Worm (Caenorhabditis elegans): ENCODE data around the gene T25B9.3.
A peak's percentile ranks its signal among the peaks of the same experiment; 100 is the strongest.

Gene T25B9.3

DNA sequence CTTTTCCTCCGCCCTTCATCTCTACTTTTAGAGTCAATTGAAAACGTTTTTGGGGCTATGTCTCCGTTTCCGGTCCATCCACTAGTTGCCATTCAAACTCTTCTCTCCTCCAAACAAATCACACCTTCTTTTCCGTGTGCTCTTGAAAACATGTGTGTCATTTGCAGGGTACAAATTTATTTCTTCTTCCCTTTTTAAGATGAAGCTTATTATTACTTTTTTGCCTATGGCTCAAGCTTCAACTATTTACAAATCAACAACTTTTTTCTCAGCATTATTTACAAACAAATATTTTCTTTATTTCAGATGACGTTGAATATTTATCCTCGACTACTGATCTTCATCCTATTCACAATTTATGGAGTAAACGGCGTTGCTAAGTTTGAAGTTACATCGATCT, at the start of gene T25B9.3:
TSS of gene T25B9.3 (plus strand) at position 301 of the 400 bp plus-strand sequence.
- TF ChIP-seq ceh-43 (GFP tag; optimal IDR thresholded peaks at IDR 0.05) = no peak

DNA sequence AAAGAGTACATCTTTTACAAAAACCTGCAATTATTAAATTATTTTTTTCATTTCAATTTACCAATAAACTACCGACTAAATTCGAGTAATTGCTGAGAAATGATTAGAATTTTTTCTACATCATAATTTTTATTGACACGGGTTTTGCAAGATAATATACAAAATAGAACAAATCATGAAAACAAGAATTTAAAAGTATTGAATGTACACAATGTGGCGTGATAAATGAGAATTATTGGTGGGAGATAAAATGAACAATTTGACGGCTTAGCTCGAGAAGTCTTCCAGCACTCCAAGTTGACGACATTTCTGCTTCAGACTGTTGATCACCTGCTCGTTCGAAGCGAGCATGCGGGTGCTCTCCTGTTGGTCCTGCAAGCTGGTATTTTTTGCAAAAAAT, 49.4 kb upstream of the T25B9.3 start, which contains the start of gene R102.4:
TSS of gene R102.4 (minus strand) at position 101 of the 400 bp plus-strand sequence.
- TF ChIP-seq ceh-39 (tag; optimal IDR thresholded peaks at IDR 0.05) (no peak), ces-1 (GFP tag; optimal IDR thresholded peaks at IDR 0.05) (no peak), nhr-76 (tag; optimal IDR thresholded peaks at IDR 0.05) (no peak), lsy-2 (tag; optimal IDR thresholded peaks at IDR 0.05) (no peak), elt-1 (tag; optimal IDR thresholded peaks at IDR 0.05; ENCODE audit: borderline replicate concordance, insufficient read depth) (no peak), nhr-237 (tag; optimal IDR thresholded peaks at IDR 0.05) (no peak)

DNA sequence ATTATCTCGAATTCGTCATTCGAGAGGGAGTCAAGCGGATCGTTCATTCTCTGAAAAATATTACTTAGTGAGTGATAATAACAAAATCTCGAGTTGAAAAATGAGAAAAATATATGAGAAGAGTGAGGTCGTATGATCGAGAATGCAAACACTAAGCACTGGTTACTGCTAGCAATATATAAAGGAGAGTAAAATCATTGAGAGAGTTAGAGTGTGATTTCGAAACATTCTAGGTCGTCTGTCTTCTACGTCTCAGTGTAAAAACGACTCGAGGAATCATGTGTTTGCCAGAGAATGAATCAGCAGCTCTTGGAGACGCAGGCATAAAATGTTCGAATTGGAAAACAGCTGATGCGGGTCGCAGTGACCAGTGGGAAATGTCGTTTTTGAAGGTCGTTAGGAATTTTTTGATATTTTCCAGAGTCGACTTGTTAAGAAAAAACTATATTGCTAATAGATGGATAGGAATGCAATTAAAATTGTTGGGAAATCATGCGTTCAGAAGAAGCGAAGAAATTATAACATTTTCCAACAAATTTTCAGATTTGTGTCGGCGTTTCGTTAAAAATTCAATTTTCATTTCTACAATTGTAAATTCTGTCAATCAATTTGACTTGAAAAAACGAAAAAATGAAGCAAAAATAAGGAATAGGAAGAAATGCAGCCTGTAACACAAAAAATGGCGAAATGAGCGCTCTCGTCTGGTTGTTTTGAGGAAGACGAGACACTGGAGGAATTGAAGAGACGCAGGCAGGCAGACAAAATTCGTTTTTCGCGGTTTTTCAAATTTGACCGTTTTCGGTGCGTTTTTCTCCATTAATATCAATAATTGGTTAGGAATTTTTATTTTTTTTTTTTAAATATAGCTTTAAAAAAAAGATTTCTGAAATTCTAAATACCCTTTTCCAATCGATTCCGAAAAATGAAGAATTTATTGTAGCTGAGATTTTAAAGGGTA, 47.3 kb upstream of the T25B9.3 start, which contains the start of gene allo-1:
TSS of gene allo-1 (minus strand) at position 51 of the 958 bp plus-strand sequence.
- TF ChIP-seq mls-2 (tag; optimal IDR thresholded peaks at IDR 0.05) (no peak), hlh-1 (tag; optimal IDR thresholded peaks at IDR 0.05) (peak; percentile 95), M03D4.4 (tag; optimal IDR thresholded peaks at IDR 0.05) (no peak), snpc-4 (tag; optimal IDR thresholded peaks at IDR 0.05) (no peak), nhr-237 (tag; optimal IDR thresholded peaks at IDR 0.05) (no peak), lsy-2 (tag; optimal IDR thresholded peaks at IDR 0.05) (peak; percentile 10), nhr-28 (tag; optimal IDR thresholded peaks at IDR 0.05) (no peak), nhr-12 (tag; optimal IDR thresholded peaks at IDR 0.05) (no peak), tbx-8 (GFP tag; optimal IDR thresholded peaks at IDR 0.05) (no peak), zip-8 (tag; optimal IDR thresholded peaks at IDR 0.05) (no peak)

DNA sequence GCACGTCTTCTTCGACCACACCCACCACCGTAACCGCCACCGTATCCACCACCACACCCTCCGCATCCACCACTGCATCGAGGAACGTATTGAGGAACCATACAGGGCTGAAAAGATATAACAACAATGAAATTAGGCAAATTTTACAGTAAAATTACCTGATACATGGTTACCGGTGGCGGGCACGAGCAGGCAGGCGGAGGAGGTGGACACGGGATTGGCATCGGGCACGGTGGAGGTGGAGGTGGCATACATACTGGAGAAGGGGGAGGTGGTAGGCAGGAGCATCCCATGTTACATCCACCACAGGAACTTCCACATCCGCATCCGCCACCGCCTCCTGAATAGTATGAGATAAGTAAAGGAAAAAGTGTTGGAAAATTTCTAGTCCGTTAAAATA, 46.1 kb upstream of the T25B9.3 start:
- TF ChIP-seq elt-1 (tag; optimal IDR thresholded peaks at IDR 0.05; ENCODE audit: borderline replicate concordance, insufficient read depth) (no peak), ham-2 (GFP tag; optimal IDR thresholded peaks at IDR 0.05) (no peak), ceh-43 (GFP tag; optimal IDR thresholded peaks at IDR 0.05) (no peak), ces-1 (GFP tag; optimal IDR thresholded peaks at IDR 0.05) (no peak), unc-39 (tag; optimal IDR thresholded peaks at IDR 0.05) (no peak), mep-1 (tag; optimal IDR thresholded peaks at IDR 0.05) (no peak), mab-5 (tag; optimal IDR thresholded peaks at IDR 0.05) (no peak), elt-3 (tag; optimal IDR thresholded peaks at IDR 0.05) (no peak), ceh-39 (tag; optimal IDR thresholded peaks at IDR 0.05) (no peak), ztf-11 (tag; optimal IDR thresholded peaks at IDR 0.05) (no peak)

DNA sequence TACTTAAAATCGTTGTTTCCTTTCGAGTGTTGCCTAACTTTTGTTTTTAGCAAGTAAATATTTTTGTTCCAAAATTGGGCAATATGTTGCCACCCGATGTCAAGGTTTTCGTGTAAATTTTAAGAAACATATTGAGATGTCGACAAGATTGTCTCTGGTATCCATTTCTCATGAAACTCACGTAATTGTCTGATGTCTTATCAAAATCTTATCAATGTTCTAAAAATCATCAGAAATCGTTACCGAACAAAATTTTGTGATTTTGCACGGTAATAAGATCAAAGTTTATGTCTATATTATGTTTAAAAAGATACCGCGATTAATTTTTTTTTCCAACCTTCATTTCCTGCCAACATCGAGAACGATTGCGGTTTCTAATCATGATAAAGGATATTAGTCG, 45.6 kb upstream of the T25B9.3 start:
- no peak for TF ChIP-seq mls-2 (tag; optimal IDR thresholded peaks at IDR 0.05)
- no peak for TF ChIP-seq snpc-4 (tag; optimal IDR thresholded peaks at IDR 0.05)
- TF ChIP-seq sem-2 (GFP tag; optimal IDR thresholded peaks at IDR 0.05) = no peak
- no peak for TF ChIP-seq ceh-43 (GFP tag; optimal IDR thresholded peaks at IDR 0.05)
- TF ChIP-seq nhr-12 (tag; optimal IDR thresholded peaks at IDR 0.05) = no peak
- TF ChIP-seq ham-2 (GFP tag; optimal IDR thresholded peaks at IDR 0.05) = no peak
- TF ChIP-seq tbx-8 (GFP tag; optimal IDR thresholded peaks at IDR 0.05) = no peak
- TF ChIP-seq flh-1 (GFP tag; optimal IDR thresholded peaks at IDR 0.05) = no peak
- no peak for TF ChIP-seq blmp-1 (tag; optimal IDR thresholded peaks at IDR 0.05)
- no peak for TF ChIP-seq lsy-2 (tag; optimal IDR thresholded peaks at IDR 0.05)
- TF ChIP-seq elt-1 (tag; optimal IDR thresholded peaks at IDR 0.05; ENCODE audit: borderline replicate concordance, insufficient read depth) = no peak

DNA sequence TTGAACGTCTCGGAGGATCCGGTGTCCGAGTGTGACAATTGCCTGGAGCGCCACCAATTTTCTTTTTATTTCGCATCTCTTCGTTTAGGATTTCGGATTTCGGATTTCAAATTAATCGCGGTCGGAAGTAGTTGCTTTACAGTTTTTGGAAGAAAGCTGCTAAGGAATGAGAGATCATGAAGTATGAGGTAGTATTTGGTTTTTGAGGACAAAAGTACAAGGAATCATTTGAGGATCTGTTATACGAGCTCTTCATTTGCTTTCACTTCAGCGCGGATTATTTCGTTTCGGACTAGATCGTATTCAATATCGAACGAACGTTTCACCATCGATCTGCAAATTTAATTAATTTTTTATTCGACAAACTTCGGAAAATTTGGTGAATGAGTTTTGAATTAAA, 44.9 kb upstream of the T25B9.3 start, which contains the start of gene R102.11:
TSS of gene R102.11 (minus strand) at position 101 of the 400 bp plus-strand sequence.
- no peak for TF ChIP-seq ztf-11 (tag; optimal IDR thresholded peaks at IDR 0.05)
- no peak for TF ChIP-seq pha-4 (tag; optimal IDR thresholded peaks at IDR 0.05)
- no peak for TF ChIP-seq ceh-43 (GFP tag; optimal IDR thresholded peaks at IDR 0.05)
- no peak for TF ChIP-seq ceh-39 (tag; optimal IDR thresholded peaks at IDR 0.05)
- TF ChIP-seq drap-1 (GFP tag; optimal IDR thresholded peaks at IDR 0.05) = no peak
- TF ChIP-seq ces-1 (GFP tag; optimal IDR thresholded peaks at IDR 0.05) = no peak
- TF ChIP-seq snpc-4 (tag; optimal IDR thresholded peaks at IDR 0.05) = no peak
- TF ChIP-seq sptf-1 (tag; optimal IDR thresholded peaks at IDR 0.05) = no peak
- no peak for TF ChIP-seq ham-2 (GFP tag; optimal IDR thresholded peaks at IDR 0.05)
- no peak for TF ChIP-seq nhr-12 (tag; optimal IDR thresholded peaks at IDR 0.05)
- no peak for TF ChIP-seq mab-5 (tag; optimal IDR thresholded peaks at IDR 0.05)
- no peak for TF ChIP-seq bed-3 (GFP tag; optimal IDR thresholded peaks at IDR 0.05)
- TF ChIP-seq nhr-237 (tag; optimal IDR thresholded peaks at IDR 0.05) = no peak
- no peak for TF ChIP-seq unc-62 (GFP tag; optimal IDR thresholded peaks at IDR 0.05)
- TF ChIP-seq mls-2 (tag; optimal IDR thresholded peaks at IDR 0.05) = no peak
- no peak for TF ChIP-seq nhr-28 (tag; optimal IDR thresholded peaks at IDR 0.05)
- no peak for TF ChIP-seq nhr-76 (tag; optimal IDR thresholded peaks at IDR 0.05)
- no peak for TF ChIP-seq ceh-83 (GFP tag; optimal IDR thresholded peaks at IDR 0.05)
- TF ChIP-seq zip-8 (tag; optimal IDR thresholded peaks at IDR 0.05) = no peak

Data from whole organism, mixed stage, embryonic.